Fruit fly (Drosophila melanogaster) S2 (cell line): Measurements from ENCODE around the gene CG33630.

Source experiments
- CG8478 ChIP-seq: fragments of >200 bp; optimal IDR thresholded peaks from 2 replicates; lab custom pipeline; 2018
- CTCF ChIP-seq, 2 experiments: fragments of >200 bp; optimal IDR thresholded peaks; 2 replicates each; lab custom pipeline; 2018

DNA sequence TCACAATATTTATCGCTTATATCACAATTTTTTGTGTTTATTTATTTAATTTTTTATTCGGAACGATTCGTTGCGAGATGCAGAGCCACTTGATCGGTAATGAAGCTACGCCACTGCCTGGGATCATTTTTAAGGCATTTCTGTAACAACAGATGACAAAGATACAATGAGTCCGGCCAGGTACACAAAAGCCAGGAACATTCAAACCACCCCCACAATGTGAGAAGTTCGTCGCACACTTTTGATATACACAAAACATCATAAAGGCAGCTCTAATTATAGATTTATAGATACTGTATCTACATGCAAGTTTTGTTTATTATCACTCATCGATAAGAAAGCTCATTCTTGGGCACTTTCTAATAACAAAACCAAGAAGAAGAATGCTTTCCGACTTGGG lies 37.4 kb upstream of the CG33630 start, which contains the start of gene CG31407:
- TF ChIP-seq CTCF (optimal IDR thresholded peaks at IDR 0.05; lab: Kevin White, UChicago) (no peak), CG8478 (lab: Kevin White, UChicago) (no peak)
